Worm (Caenorhabditis elegans) whole organism, L3 larva: ENCODE data around the gene C27D6.15.

ENCODE experiments used
- R02D3.7 ChIP-seq: fragments of 150-350 bp; optimal IDR thresholded peaks from 2 replicates; lab custom pipeline; 2014; ENCODE audit warnings: missing biosample characterization, missing genetic modification characterization
- ZK546.5 ChIP-seq: sonication (generic microtip); optimal IDR thresholded peaks from 2 replicates; lab custom pipeline; 2017; ENCODE audit warnings: missing biosample characterization, missing genetic modification characterization
- aly-2 ChIP-seq: fragments of 150-350 bp; optimal IDR thresholded peaks from 2 replicates; lab custom pipeline; 2014; ENCODE audit warnings: missing biosample characterization, missing genetic modification characterization
- ama-1 ChIP-seq: fragments of 150-350 bp; optimal IDR thresholded peaks from 2 replicates; lab custom pipeline; 2018
- ceh-16 ChIP-seq: sonication (generic microtip); optimal IDR thresholded peaks from 2 replicates; lab custom pipeline; 2017; ENCODE audit warnings: missing biosample characterization, missing genetic modification characterization
- ceh-28 ChIP-seq: fragments of 150-350 bp; optimal IDR thresholded peaks from 2 replicates; lab custom pipeline; 2014; ENCODE audit warnings: missing biosample characterization, missing genetic modification reagents, missing genetic modification characterization
- ceh-9 ChIP-seq: sonication (generic microtip); optimal IDR thresholded peaks from 2 replicates; lab custom pipeline; 2018; ENCODE audit warnings: missing biosample characterization, missing genetic modification characterization
- daf-12 ChIP-seq: fragments of 150-350 bp; optimal IDR thresholded peaks from 2 replicates; lab custom pipeline; 2014; ENCODE audit warnings: missing biosample characterization, missing genetic modification reagents, missing genetic modification characterization
- egl-27 ChIP-seq: sonication (generic microtip); optimal IDR thresholded peaks from 4 replicates; lab custom pipeline; 2017; ENCODE audit warnings: missing biosample characterization, missing genetic modification reagents, missing genetic modification characterization
- egl-5 ChIP-seq: fragments of 150-350 bp; optimal IDR thresholded peaks from 2 replicates; lab custom pipeline; 2017; ENCODE audit warnings: missing biosample characterization, missing genetic modification reagents, missing genetic modification characterization, inconsistent platforms
- elt-1 ChIP-seq: fragments of 150-350 bp; optimal IDR thresholded peaks from 2 replicates; lab custom pipeline; 2014; ENCODE audit warnings: missing biosample characterization, missing genetic modification characterization
- elt-2 ChIP-seq: sonication (generic microtip); optimal IDR thresholded peaks from 2 replicates; lab custom pipeline; 2016; ENCODE audit warnings: missing genetic modification reagents, mild to moderate bottlenecking, missing genetic modification characterization, missing compliant biosample characterization
- elt-3 ChIP-seq, 3 experiments: fragments of 150-350 bp in 1 of 3; sonication (generic microtip) in 2 of 3; optimal IDR thresholded peaks; 2 replicates in 2 of 3; 4 replicates in 1 of 3; lab custom pipeline; 2014 to 2017; ENCODE audit warnings: missing biosample characterization in 3 of 3, missing genetic modification characterization in 3 of 3
- eor-1 ChIP-seq, 2 experiments: fragments of 150-350 bp; optimal IDR thresholded peaks; 2 replicates each; lab custom pipeline; 2014 to 2018; ENCODE audit warnings: missing biosample characterization in 2 of 2, missing genetic modification characterization in 2 of 2
- fkh-10 ChIP-seq: sonication (generic microtip); optimal IDR thresholded peaks from 2 replicates; lab custom pipeline; 2017; ENCODE audit warnings: missing biosample characterization, missing genetic modification reagents, missing genetic modification characterization
- fkh-2 ChIP-seq: fragments of 150-350 bp; optimal IDR thresholded peaks from 2 replicates; lab custom pipeline; 2014; ENCODE audit warnings: missing biosample characterization, missing genetic modification reagents, missing genetic modification characterization
- fos-1 ChIP-seq: fragments of 150-350 bp; optimal IDR thresholded peaks from 2 replicates; lab custom pipeline; 2014; ENCODE audit warnings: missing biosample characterization, missing genetic modification characterization
- jun-1 ChIP-seq: fragments of 150-350 bp; optimal IDR thresholded peaks from 2 replicates; lab custom pipeline; 2014; ENCODE audit warnings: missing biosample characterization, missing genetic modification reagents, missing genetic modification characterization
- lin-39 ChIP-seq: fragments of 150-350 bp; optimal IDR thresholded peaks from 2 replicates; lab custom pipeline; 2018; ENCODE audit warnings: missing biosample characterization, missing genetic modification reagents, missing genetic modification characterization
- mdl-1 ChIP-seq: fragments of 150-350 bp; optimal IDR thresholded peaks from 2 replicates; lab custom pipeline; 2014; ENCODE audit warnings: missing biosample characterization, missing genetic modification characterization
- mml-1 ChIP-seq: fragments of 150-350 bp; sonication (generic microtip); optimal IDR thresholded peaks from 3 replicates; lab custom pipeline; 2014; ENCODE audit warnings: missing biosample characterization, missing genetic modification characterization
- nfya-1 ChIP-seq: sonication (generic microtip); optimal IDR thresholded peaks from 2 replicates; lab custom pipeline; 2017; ENCODE audit warnings: missing genetic modification characterization, mild to moderate bottlenecking, missing compliant biosample characterization, antibody characterized with exemption, moderate library complexity; ENCODE audit not compliant: insufficient read depth
- nhr-11 ChIP-seq: fragments of 150-350 bp; optimal IDR thresholded peaks from 2 replicates; lab custom pipeline; 2014; ENCODE audit warnings: missing biosample characterization, missing genetic modification characterization
- nhr-12 ChIP-seq: fragments of 150-350 bp; optimal IDR thresholded peaks from 2 replicates; lab custom pipeline; 2014; ENCODE audit warnings: missing biosample characterization, missing genetic modification characterization
- nhr-23 ChIP-seq: fragments of 150-350 bp; optimal IDR thresholded peaks from 2 replicates; lab custom pipeline; 2014; ENCODE audit warnings: missing biosample characterization, missing genetic modification reagents, missing genetic modification characterization
- nhr-237 ChIP-seq: fragments of 150-350 bp; optimal IDR thresholded peaks from 2 replicates; lab custom pipeline; 2014; ENCODE audit warnings: missing biosample characterization, missing genetic modification characterization
- nhr-25 ChIP-seq: sonication (generic microtip); optimal IDR thresholded peaks from 2 replicates; lab custom pipeline; 2017; ENCODE audit warnings: missing biosample characterization, missing genetic modification characterization
- nhr-28 ChIP-seq: fragments of 150-350 bp; optimal IDR thresholded peaks from 2 replicates; lab custom pipeline; 2014; ENCODE audit warnings: missing biosample characterization, missing genetic modification characterization
- nhr-43 ChIP-seq: sonication (generic microtip); optimal IDR thresholded peaks from 2 replicates; lab custom pipeline; 2016; ENCODE audit warnings: mild to moderate bottlenecking, missing genetic modification characterization, missing compliant biosample characterization; ENCODE audit not compliant: poor library complexity, severe bottlenecking
- nhr-67 ChIP-seq: fragments of 150-350 bp; optimal IDR thresholded peaks from 2 replicates; lab custom pipeline; 2014; ENCODE audit warnings: missing biosample characterization, missing genetic modification characterization
- nhr-76 ChIP-seq: fragments of 150-350 bp; sonication (generic microtip); optimal IDR thresholded peaks from 5 replicates; lab custom pipeline; 2014; ENCODE audit warnings: missing biosample characterization, missing genetic modification characterization
- nhr-77 ChIP-seq: fragments of 150-350 bp; optimal IDR thresholded peaks from 2 replicates; lab custom pipeline; 2014; ENCODE audit warnings: missing biosample characterization, missing genetic modification characterization
- pha-4 ChIP-seq: fragments of 150-350 bp; optimal IDR thresholded peaks from 2 replicates; lab custom pipeline; 2014; ENCODE audit warnings: missing biosample characterization, missing genetic modification reagents, missing genetic modification characterization
- pqm-1 ChIP-seq: fragments of 150-350 bp; optimal IDR thresholded peaks from 2 replicates; lab custom pipeline; 2017; ENCODE audit warnings: missing biosample characterization, missing genetic modification characterization, inconsistent platforms
- sea-2 ChIP-seq: fragments of 150-350 bp; sonication (generic microtip); optimal IDR thresholded peaks from 4 replicates; lab custom pipeline; 2014; ENCODE audit warnings: missing biosample characterization, missing genetic modification reagents, missing genetic modification characterization
- skn-1 ChIP-seq: fragments of 150-350 bp; optimal IDR thresholded peaks from 2 replicates; lab custom pipeline; 2014; ENCODE audit warnings: missing biosample characterization, missing genetic modification characterization
- snpc-4 ChIP-seq: fragments of 150-350 bp; optimal IDR thresholded peaks from 2 replicates; lab custom pipeline; 2014; ENCODE audit warnings: missing biosample characterization, missing genetic modification characterization
- tbx-2 ChIP-seq: sonication (generic microtip); optimal IDR thresholded peaks from 2 replicates; lab custom pipeline; 2016; ENCODE audit warnings: mild to moderate bottlenecking, missing genetic modification characterization, missing compliant biosample characterization
- unc-39 ChIP-seq: sonication (generic microtip); optimal IDR thresholded peaks from 4 replicates; lab custom pipeline; 2017; ENCODE audit warnings: missing biosample characterization, missing genetic modification characterization
- unc-62 ChIP-seq: fragments of 150-350 bp; sonication (generic microtip); optimal IDR thresholded peaks from 4 replicates; lab custom pipeline; 2014; ENCODE audit warnings: missing biosample characterization, missing genetic modification reagents, missing genetic modification characterization
- zag-1 ChIP-seq: fragments of 150-350 bp; optimal IDR thresholded peaks from 2 replicates; lab custom pipeline; 2014; ENCODE audit warnings: missing biosample characterization, missing genetic modification characterization
- ztf-11 ChIP-seq: fragments of 150-350 bp; optimal IDR thresholded peaks from 2 replicates; lab custom pipeline; 2014; ENCODE audit warnings: missing biosample characterization, missing genetic modification characterization
- ztf-4 ChIP-seq: fragments of 150-350 bp; optimal IDR thresholded peaks from 2 replicates; lab custom pipeline; 2014; ENCODE audit warnings: missing biosample characterization, missing genetic modification characterization

C27D6.15 gene

ce11 chrII:5195504-5195903 is 23.8 kb downstream of the C27D6.15 start, which contains the start of gene C34F11.5:
TSS of gene C34F11.5 (plus strand) at chrII:5195804.
- no peak for TF ChIP-seq ceh-28 (tag; lab: Kevin White, UChicago)
- TF ChIP-seq pqm-1 (tag; lab: Kevin White, UChicago): no peak
- no peak for TF ChIP-seq elt-2 (tag; lab: Kevin White, UChicago)
- TF ChIP-seq nhr-11 (tag; lab: Kevin White, UChicago): no peak
- no peak for TF ChIP-seq nhr-28
- no peak for TF ChIP-seq fkh-10 (GFP tag; lab: Kevin White, UChicago)
- no peak for TF ChIP-seq sea-2 (GFP tag; lab: Kevin White, UChicago)
- TF ChIP-seq mml-1 (tag; lab: Kevin White, UChicago): no peak
- TF ChIP-seq lin-39 (tag; lab: Kevin White, UChicago): no peak
- no peak for TF ChIP-seq egl-27 (tag; lab: Kevin White, UChicago)
- TF ChIP-seq aly-2: no peak
- TF ChIP-seq nhr-23 (tag; lab: Kevin White, UChicago): no peak
- no peak for TF ChIP-seq unc-62 (GFP tag; lab: Kevin White, UChicago)
- TF ChIP-seq eor-1 (tag; optimal IDR thresholded peaks at IDR 0.05; lab: Kevin White, UChicago): no peak
- no peak for TF ChIP-seq elt-1 (tag; lab: Kevin White, UChicago)
- no peak for TF ChIP-seq egl-5 (tag; lab: Kevin White, UChicago)
- no peak for TF ChIP-seq unc-39 (tag; lab: Kevin White, UChicago)
- no peak for TF ChIP-seq nfya-1 (tag; lab: Kevin White, UChicago)

DNA sequence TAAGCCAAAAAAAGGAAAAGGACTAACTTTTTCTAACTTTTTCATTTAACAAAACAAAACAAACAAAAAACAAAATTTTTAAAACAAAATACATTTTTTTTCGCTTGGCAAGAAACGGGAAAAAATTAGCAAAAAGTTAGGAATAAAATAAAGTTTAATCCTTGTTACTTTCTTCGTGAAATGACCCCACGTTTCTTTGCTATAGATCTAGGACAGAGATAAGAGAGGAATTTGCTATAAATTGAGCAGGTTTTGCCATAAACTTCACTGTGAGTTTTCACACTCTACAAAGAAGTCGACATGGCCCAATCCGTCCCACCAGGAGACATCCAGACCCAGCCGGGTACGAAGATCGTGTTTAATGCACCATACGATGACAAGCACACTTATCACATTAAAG is 27.8 kb downstream of the C27D6.15 start, which contains the start of gene msp-50:
Gene msp-50, plus strand, starts transcription at position 301 of the 400 bp plus-strand sequence.
- TF ChIP-seq fkh-2 (tag; lab: Kevin White, UChicago) (no peak), nhr-23 (tag; lab: Kevin White, UChicago) (no peak), fkh-10 (GFP tag; lab: Kevin White, UChicago) (no peak), egl-27 (tag; lab: Kevin White, UChicago) (no peak), snpc-4 (tag; lab: Kevin White, UChicago) (no peak), nhr-77 (no peak)

DNA sequence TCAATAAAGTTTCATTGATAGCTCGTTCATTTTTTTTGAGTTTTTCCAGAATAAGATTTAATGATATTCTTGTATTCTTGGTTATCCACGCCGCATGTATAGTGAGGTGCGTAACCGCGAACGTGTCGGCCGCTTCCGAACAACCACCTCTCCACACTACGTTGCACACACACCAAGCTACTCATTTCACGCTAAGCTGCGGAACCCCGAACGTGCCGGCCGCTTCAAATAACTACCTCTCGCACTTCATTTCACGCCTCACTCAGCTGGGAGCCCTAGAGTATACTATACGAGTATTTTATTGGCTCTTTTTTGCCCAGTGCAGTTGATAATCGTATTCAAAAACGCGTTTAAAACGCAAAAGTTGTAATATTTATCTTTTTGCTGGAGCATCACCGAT is 28.5 kb downstream of the C27D6.15 start:
- TF ChIP-seq snpc-4 (tag; lab: Kevin White, UChicago): peak; percentile 78
- TF ChIP-seq elt-2 (tag; lab: Kevin White, UChicago): peak; percentile 40
- peak; percentile 6 for TF ChIP-seq nfya-1 (tag; lab: Kevin White, UChicago)

- TF ChIP-seq fkh-10 (GFP tag; lab: Kevin White, UChicago) (no peak), ztf-11 (tag; lab: Kevin White, UChicago) (no peak), ceh-16 (tag; lab: Kevin White, UChicago) (no peak), unc-39 (tag; lab: Kevin White, UChicago) (no peak), ZK546.5 (tag; lab: Kevin White, UChicago) (no peak), pha-4 (tag; lab: Kevin White, UChicago) (peak; percentile 56), fos-1 (tag; lab: Kevin White, UChicago) (no peak), mdl-1 (tag; lab: Kevin White, UChicago) (no peak), egl-27 (tag; lab: Kevin White, UChicago) (no peak), mml-1 (tag; lab: Kevin White, UChicago) (no peak), jun-1 (no peak), tbx-2 (tag; lab: Kevin White, UChicago) (no peak), R02D3.7 (tag; lab: Kevin White, UChicago) (no peak), nhr-77 (no peak), sea-2 (GFP tag; lab: Kevin White, UChicago) (no peak), nhr-25 (tag; lab: Kevin White, UChicago) (no peak), snpc-4 (tag; lab: Kevin White, UChicago) (peak; percentile 63), nhr-43 (tag; lab: Kevin White, UChicago) (no peak), nfya-1 (tag; lab: Kevin White, UChicago) (peak; percentile 59), nhr-67 (tag; lab: Kevin White, UChicago) (no peak), nhr-23 (tag; lab: Kevin White, UChicago) (peak; percentile 0), daf-12 (no peak), ztf-4 (tag; lab: Kevin White, UChicago) (no peak), zag-1 (tag; lab: Kevin White, UChicago) (no peak), skn-1 (tag; lab: Kevin White, UChicago) (no peak), elt-1 (tag; lab: Kevin White, UChicago) (peak; percentile 9), nhr-28 (no peak), ama-1 (lab: Kevin White, UChicago) (peak; percentile 30), egl-5 (tag; lab: Kevin White, UChicago) (peak; percentile 37), elt-3 (tag; optimal IDR thresholded peaks at IDR 0.05; lab: Kevin White, UChicago) (no peak), aly-2 (no peak), lin-39 (tag; lab: Kevin White, UChicago) (no peak), nhr-12 (no peak), nhr-76 (no peak), ceh-9 (no peak), nhr-237 (tag; lab: Kevin White, UChicago) (no peak), pqm-1 (tag; lab: Kevin White, UChicago) (no peak), fkh-2 (tag; lab: Kevin White, UChicago) (no peak)
These were observed 29.4 kb downstream of the C27D6.15 start for ce11 chrII:5200987-5201582.
